Fruit fly (Drosophila melanogaster): ENCODE data around the gene CG34376.
A peak's percentile ranks its signal among the peaks of the same experiment; 100 is the strongest.

CG34376 gene

DNA sequence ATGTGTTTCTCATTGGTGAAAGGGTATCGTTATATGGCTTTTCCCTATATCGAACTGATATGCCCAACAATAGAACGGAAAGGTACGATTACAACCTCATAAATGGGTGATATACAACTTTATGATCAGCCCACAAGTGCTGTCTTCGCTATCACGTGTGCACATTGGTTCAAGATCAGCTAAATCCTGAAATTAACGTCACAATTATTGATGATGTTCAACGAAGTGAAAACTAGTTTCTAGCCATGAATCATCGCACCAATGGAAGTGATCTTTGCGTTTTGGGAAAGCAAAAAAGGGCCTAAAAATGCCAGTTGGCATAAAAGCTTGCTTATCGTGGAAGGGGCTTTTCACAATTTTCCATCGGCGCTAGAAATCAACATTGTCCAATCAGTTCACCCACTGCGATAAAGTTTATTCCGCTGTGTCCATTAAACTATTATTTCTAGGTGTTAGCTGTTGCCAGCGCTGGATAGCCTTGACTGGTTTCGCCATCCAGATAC lies 16.8 kb downstream of the CG34376 start, which contains the start of gene CG7054 (continued):
- TF ChIP-seq B-H2 (GFP tag; optimal IDR thresholded peaks at IDR 0.05) (peak; percentile 66), CoRest (tag; optimal IDR thresholded peaks at IDR 0.05) (peak; percentile 35), CG17385 (GFP tag; optimal IDR thresholded peaks at IDR 0.05) (peak; percentile 20), CG6254 (GFP tag; optimal IDR thresholded peaks at IDR 0.05) (peak; percentile 6), gfzf (GFP tag; optimal IDR thresholded peaks at IDR 0.05) (peak; percentile 61), CG18599 (GFP tag; optimal IDR thresholded peaks at IDR 0.05) (peak; percentile 27), CG7372 (GFP tag; IDR thresholded peaks at IDR 0.05) (0 out of 2 replicates have a peak, but pooled peaks have one; percentile 38), sug (tag; optimal IDR thresholded peaks at IDR 0.05) (peak; percentile 81), CG16813 (GFP tag; IDR thresholded peaks at IDR 0.05; ENCODE audit: partially characterized antibody) (no peak), CG18476 (GFP tag; optimal IDR thresholded peaks at IDR 0.05) (peak; percentile 70), CG1603 (tag; optimal IDR thresholded peaks at IDR 0.05) (peak; percentile 32), chm (GFP tag; IDR thresholded peaks at IDR 0.05) (peak; percentile 22; the same call in 1 of the 2 replicates), wor (GFP tag; IDR thresholded peaks at IDR 0.05) (no peak), CG10274 (GFP tag; optimal IDR thresholded peaks at IDR 0.05) (peak; percentile 84), nmo (GFP tag; optimal IDR thresholded peaks at IDR 0.05) (peak; percentile 24), CG7839 (tag; optimal IDR thresholded peaks at IDR 0.05) (peak; percentile 53), ATbp (GFP tag; optimal IDR thresholded peaks at IDR 0.05) (peak; percentile 32), CG3726 (GFP tag; IDR thresholded peaks at IDR 0.05) (no peak), NfI (GFP tag; optimal IDR thresholded peaks at IDR 0.05) (peak; percentile 48), CG15269 (tag; optimal IDR thresholded peaks at IDR 0.05) (peak; percentile 63), CG6791 (GFP tag; IDR thresholded peaks at IDR 0.05; ENCODE audit: partially characterized antibody) (no peak), Fer3 (tag; optimal IDR thresholded peaks at IDR 0.05) (peak; percentile 45), CG31441 (GFP tag; IDR thresholded peaks at IDR 0.05) (0 out of 2 replicates have a peak, but pooled peaks have one; percentile 12), CG15601 (tag; optimal IDR thresholded peaks at IDR 0.05) (peak; percentile 7), sens (GFP tag) (peak; percentile 13), CG14667 (GFP tag; IDR thresholded peaks at IDR 0.05) (no peak), Scr (GFP tag; IDR thresholded peaks at IDR 0.05; ENCODE audit: partially characterized antibody) (0 out of 2 replicates have a peak, but pooled peaks have one; percentile 10), Ets65A (GFP tag) (no peak), scrt (GFP tag; optimal IDR thresholded peaks at IDR 0.05) (no peak), lilli (GFP tag; optimal IDR thresholded peaks at IDR 0.05) (peak; percentile 39), kah (GFP tag; optimal IDR thresholded peaks at IDR 0.05) (no peak), Meics (GFP tag; optimal IDR thresholded peaks at IDR 0.05) (peak; percentile 36), CG12299 (tag; optimal IDR thresholded peaks at IDR 0.05) (peak; percentile 27), CG10543 (GFP tag; optimal IDR thresholded peaks at IDR 0.05) (peak; percentile 56), CG2678 (tag; optimal IDR thresholded peaks at IDR 0.05) (peak; percentile 61), kay (GFP tag; optimal IDR thresholded peaks at IDR 0.05) (peak; percentile 90), Nf-YB (GFP tag; optimal IDR thresholded peaks at IDR 0.05) (peak; percentile 29), Ravus (GFP tag; IDR thresholded peaks at IDR 0.05) (no peak), CG13775 (GFP tag; optimal IDR thresholded peaks at IDR 0.05) (peak; percentile 9), Max (GFP tag; optimal IDR thresholded peaks at IDR 0.05) (no peak), cwo (GFP tag; optimal IDR thresholded peaks at IDR 0.05) (peak; percentile 61), tap (tag; optimal IDR thresholded peaks at IDR 0.05) (peak; percentile 30), slbo (GFP tag; IDR thresholded peaks at IDR 0.05) (peak; percentile 37; the same call in 1 of the 2 replicates), Sox102F (GFP tag; optimal IDR thresholded peaks at IDR 0.05) (peak; percentile 32), CG9932 (GFP tag; IDR thresholded peaks at IDR 0.05) (peak; percentile 41), vvl (GFP tag; IDR thresholded peaks at IDR 0.05) (no peak), corto (GFP tag; optimal IDR thresholded peaks at IDR 0.05) (no peak), CG13287 (GFP tag; IDR thresholded peaks at IDR 0.05; ENCODE audit: partially characterized antibody) (peak; percentile 37; the same call in 1 of the 2 replicates)
